Worm (Caenorhabditis elegans) whole organism, L2 larva: Measurements from ENCODE around the gene VF13D12L.3.

Experiments used
- ZK546.5 ChIP-seq: sonication (generic microtip); optimal IDR thresholded peaks from 2 replicates; lab custom pipeline; 2017; ENCODE audit warnings: missing biosample characterization, missing genetic modification characterization
- ceh-82 ChIP-seq: fragments of 150-350 bp; optimal IDR thresholded peaks from 2 replicates; lab custom pipeline; 2014; ENCODE audit warnings: missing biosample characterization, missing genetic modification characterization
- crh-2 ChIP-seq: sonication (generic microtip); optimal IDR thresholded peaks from 2 replicates; lab custom pipeline; 2017; ENCODE audit warnings: missing biosample characterization, missing genetic modification characterization
- dmd-4 ChIP-seq: sonication (generic microtip); optimal IDR thresholded peaks from 2 replicates; lab custom pipeline; 2017; ENCODE audit warnings: missing biosample characterization, missing genetic modification characterization
- elt-1 ChIP-seq: fragments of 150-350 bp; optimal IDR thresholded peaks from 2 replicates; lab custom pipeline; 2014; ENCODE audit warnings: missing biosample characterization, missing genetic modification characterization
- mab-5 ChIP-seq: fragments of 150-350 bp; optimal IDR thresholded peaks from 2 replicates; lab custom pipeline; 2014; ENCODE audit warnings: missing biosample characterization, missing genetic modification characterization
- mbf-1 ChIP-seq: sonication (generic microtip); optimal IDR thresholded peaks from 2 replicates; lab custom pipeline; 2017; ENCODE audit warnings: missing biosample characterization, missing genetic modification characterization
- mdl-1 ChIP-seq, 2 experiments: fragments of 150-350 bp in 1 of 2; sonication (generic microtip) in 1 of 2; optimal IDR thresholded peaks; 2 replicates each; lab custom pipeline; 2017; ENCODE audit warnings: missing biosample characterization in 2 of 2, missing genetic modification characterization in 2 of 2
- nhr-10 ChIP-seq: sonication (generic microtip); optimal IDR thresholded peaks from 2 replicates; lab custom pipeline; 2017; ENCODE audit warnings: missing biosample characterization, missing genetic modification characterization
- nhr-11 ChIP-seq: fragments of 150-350 bp; optimal IDR thresholded peaks from 2 replicates; lab custom pipeline; 2014; ENCODE audit warnings: missing biosample characterization, missing genetic modification characterization
- nhr-23 ChIP-seq: fragments of 150-350 bp; optimal IDR thresholded peaks from 2 replicates; lab custom pipeline; 2014; ENCODE audit warnings: missing biosample characterization, missing genetic modification reagents, missing genetic modification characterization
- nhr-77 ChIP-seq: fragments of 150-350 bp; optimal IDR thresholded peaks from 2 replicates; lab custom pipeline; 2014; ENCODE audit warnings: missing biosample characterization, missing genetic modification characterization
- zag-1 ChIP-seq: fragments of 150-350 bp; optimal IDR thresholded peaks from 2 replicates; lab custom pipeline; 2014; ENCODE audit warnings: missing biosample characterization, missing genetic modification characterization
- ztf-11 ChIP-seq: sonication (generic microtip); optimal IDR thresholded peaks from 2 replicates; lab custom pipeline; 2017; ENCODE audit warnings: missing biosample characterization, missing genetic modification characterization

DNA sequence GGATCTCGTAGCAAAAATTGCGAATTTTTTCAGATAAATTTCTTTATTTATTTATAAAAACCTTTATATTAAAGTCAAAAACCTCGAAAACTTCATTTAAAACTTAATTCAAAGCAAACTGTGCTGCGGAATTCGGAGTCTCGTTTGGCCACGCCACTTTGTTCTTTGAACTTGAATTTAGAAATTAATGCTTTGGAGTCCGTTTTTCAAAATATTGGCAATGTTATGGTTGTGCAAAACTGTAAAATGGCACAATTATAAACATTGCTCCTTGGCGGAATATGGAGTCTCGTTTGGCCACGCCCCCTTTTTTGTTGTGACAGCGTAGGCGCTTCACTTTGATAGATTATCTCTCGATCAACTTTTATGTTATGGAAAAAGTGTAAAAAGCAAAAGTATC is 13.7 kb downstream of the VF13D12L.3 start:
- no peak for TF ChIP-seq nhr-23 (tag; lab: Kevin White, UChicago)
- no peak for TF ChIP-seq ceh-82 (tag; lab: Kevin White, UChicago)
- TF ChIP-seq nhr-11 (tag; lab: Kevin White, UChicago), result no peak
- no peak for TF ChIP-seq mab-5 (tag; lab: Kevin White, UChicago)
- TF ChIP-seq mdl-1 (tag; optimal IDR thresholded peaks at IDR 0.05; lab: Kevin White, UChicago), result no peak
- TF ChIP-seq ztf-11 (tag; lab: Kevin White, UChicago), result no peak
- no peak for TF ChIP-seq elt-1 (tag; lab: Kevin White, UChicago)
- TF ChIP-seq dmd-4 (tag; lab: Kevin White, UChicago), result no peak
- TF ChIP-seq nhr-77 (tag; lab: Kevin White, UChicago), result no peak
- TF ChIP-seq ZK546.5, result no peak
- no peak for TF ChIP-seq nhr-10 (tag; lab: Kevin White, UChicago)
- no peak for TF ChIP-seq crh-2
- TF ChIP-seq mbf-1, result no peak
- TF ChIP-seq zag-1, result no peak
